Fruit fly (Drosophila melanogaster): ENCODE data around the gene CG14107.

The CG14107 gene

dm6 chr3L:13412200-13412885 lies 31.2 kb upstream of the CG14107 start, which contains the start of the genes CG10222 and flr (continued):
- no peak for TF ChIP-seq H15 (GFP tag; IDR thresholded peaks at IDR 0.05)
- peak; percentile 69 for TF ChIP-seq Dp (GFP tag; optimal IDR thresholded peaks at IDR 0.05)
- no peak for TF ChIP-seq CG11398 (GFP tag; optimal IDR thresholded peaks at IDR 0.05)
- no peak for TF ChIP-seq HmgD (GFP tag; optimal IDR thresholded peaks at IDR 0.05)
- no peak for TF ChIP-seq CG7786 (GFP tag; optimal IDR thresholded peaks at IDR 0.05)
- TF ChIP-seq CG4854 (GFP tag; optimal IDR thresholded peaks at IDR 0.05) = no peak
- no peak for TF ChIP-seq fru (optimal IDR thresholded peaks at IDR 0.05)
- 0 out of 2 replicates have a peak, but pooled peaks have one; percentile 51 for TF ChIP-seq sna (GFP tag; IDR thresholded peaks at IDR 0.05; ENCODE audit: partially characterized antibody)
- no peak for TF ChIP-seq CG11093 (GFP tag; IDR thresholded peaks at IDR 0.05)
- no peak for TF ChIP-seq eve (GFP tag; optimal IDR thresholded peaks at IDR 0.05)
- TF ChIP-seq CG16813 (GFP tag; IDR thresholded peaks at IDR 0.05; ENCODE audit: partially characterized antibody) = peak; percentile 75
- no peak for TF ChIP-seq PHDP (tag; optimal IDR thresholded peaks at IDR 0.05)
- no peak for TF ChIP-seq CG15011 (GFP tag; optimal IDR thresholded peaks at IDR 0.05)
- no peak for TF ChIP-seq p53 (GFP tag; optimal IDR thresholded peaks at IDR 0.05)
- TF ChIP-seq dan (GFP tag; IDR thresholded peaks at IDR 0.05) = no peak
- peak; percentile 70 for TF ChIP-seq Bgb (GFP tag; IDR thresholded peaks at IDR 0.05; ENCODE audit: partially characterized antibody)
- TF ChIP-seq pros (GFP tag; optimal IDR thresholded peaks at IDR 0.05) = no peak
- no peak for TF ChIP-seq Gug (GFP tag; IDR thresholded peaks at IDR 0.05)
- no peak for TF ChIP-seq CG13296 (GFP tag; optimal IDR thresholded peaks at IDR 0.05)
- no peak for TF ChIP-seq HLHmδ (GFP tag; optimal IDR thresholded peaks at IDR 0.05)
- TF ChIP-seq inv (GFP tag; IDR thresholded peaks at IDR 0.05; ENCODE audit: partially characterized antibody) = peak; percentile 64
- TF ChIP-seq CG4360 (GFP tag; IDR thresholded peaks at IDR 0.05) = no peak
- TF ChIP-seq salm (tag; optimal IDR thresholded peaks at IDR 0.05) = no peak
- no peak for TF ChIP-seq CG11504 (tag; optimal IDR thresholded peaks at IDR 0.05)
- no peak for TF ChIP-seq CG3838 (GFP tag; optimal IDR thresholded peaks at IDR 0.05)
- peak; percentile 11 for TF ChIP-seq gsb-n (tag; optimal IDR thresholded peaks at IDR 0.05)
- TF ChIP-seq Hsf (GFP tag; optimal IDR thresholded peaks at IDR 0.05) = no peak
- TF ChIP-seq Nf-YB (GFP tag; optimal IDR thresholded peaks at IDR 0.05) = no peak
- no peak for TF ChIP-seq CG12155 (GFP tag; optimal IDR thresholded peaks at IDR 0.05)
- no peak for TF ChIP-seq CG5245 (GFP tag; optimal IDR thresholded peaks at IDR 0.05)
- no peak for TF ChIP-seq gt (GFP tag; IDR thresholded peaks at IDR 0.05)
- no peak for TF ChIP-seq CG6689 (GFP tag; IDR thresholded peaks at IDR 0.05)
- no peak for TF ChIP-seq ken (GFP tag; IDR thresholded peaks at IDR 0.05)
- TF ChIP-seq lmd (GFP tag; IDR thresholded peaks at IDR 0.05) = no peak
- TF ChIP-seq Sin3A (optimal IDR thresholded peaks at IDR 0.05) = peak; percentile 3
- TF ChIP-seq CG9437 (GFP tag; optimal IDR thresholded peaks at IDR 0.05) = no peak
- no peak for TF ChIP-seq Oaz (GFP tag; IDR thresholded peaks at IDR 0.05)
- no peak for TF ChIP-seq CG4730 (GFP tag; IDR thresholded peaks at IDR 0.05)
- TF ChIP-seq Hmr (GFP tag; optimal IDR thresholded peaks at IDR 0.05) = no peak
- no peak for TF ChIP-seq maf-S (GFP tag; optimal IDR thresholded peaks at IDR 0.05)
- TF ChIP-seq CG10462 (GFP tag; optimal IDR thresholded peaks at IDR 0.05) = no peak
- no peak for TF ChIP-seq CG1024 (GFP tag; IDR thresholded peaks at IDR 0.05)
- TF ChIP-seq CG13894 (tag; optimal IDR thresholded peaks at IDR 0.05) = no peak
- peak; percentile 62 for TF ChIP-seq CG17186 (GFP tag; optimal IDR thresholded peaks at IDR 0.05)
- no peak for TF ChIP-seq CG32532 (GFP tag; IDR thresholded peaks at IDR 0.05)
- TF ChIP-seq B-H2 (GFP tag; optimal IDR thresholded peaks at IDR 0.05) = no peak
- no peak for TF ChIP-seq CG12744 (GFP tag; optimal IDR thresholded peaks at IDR 0.05)
- TF ChIP-seq bcd (GFP tag; optimal IDR thresholded peaks at IDR 0.05) = no peak
- TF ChIP-seq crp (GFP tag; optimal IDR thresholded peaks at IDR 0.05) = no peak
- no peak for TF ChIP-seq CG17912 (GFP tag; optimal IDR thresholded peaks at IDR 0.05)
- TF ChIP-seq CG2875 (GFP tag; optimal IDR thresholded peaks at IDR 0.05) = no peak

All from whole organism, embryonic.